Worm (Caenorhabditis elegans) whole organism, L4/young adult: Measurements from ENCODE around the gene sma-4.

ENCODE experiments used
- W03F9.2 ChIP-seq: fragments of 150-350 bp; optimal IDR thresholded peaks from 2 replicates; lab custom pipeline; 2014; ENCODE audit warnings: missing biosample characterization, missing genetic modification characterization
- dao-5 ChIP-seq: sonication (generic microtip); optimal IDR thresholded peaks from 2 replicates; lab custom pipeline; 2016; ENCODE audit warnings: missing genotype, missing genetic modification characterization, moderate library complexity, missing compliant biosample characterization
- him-1 ChIP-seq: sonication (generic microtip); optimal IDR thresholded peaks from 2 replicates; lab custom pipeline; 2016; ENCODE audit warnings: missing genotype, missing genetic modification reagents, missing genetic modification characterization, missing compliant biosample characterization

ce11 chrIII:5853240-5853639 is 37.2 kb downstream of the sma-4 start, which contains the start of gene ddx-23:
- TF ChIP-seq dao-5 (no peak), him-1 (tag; lab: Kevin White, UChicago) (no peak), W03F9.2 (peak; percentile 1)
